Worm (Caenorhabditis elegans): ENCODE data around the gene F53G2.1.

F53G2.1 gene

DNA sequence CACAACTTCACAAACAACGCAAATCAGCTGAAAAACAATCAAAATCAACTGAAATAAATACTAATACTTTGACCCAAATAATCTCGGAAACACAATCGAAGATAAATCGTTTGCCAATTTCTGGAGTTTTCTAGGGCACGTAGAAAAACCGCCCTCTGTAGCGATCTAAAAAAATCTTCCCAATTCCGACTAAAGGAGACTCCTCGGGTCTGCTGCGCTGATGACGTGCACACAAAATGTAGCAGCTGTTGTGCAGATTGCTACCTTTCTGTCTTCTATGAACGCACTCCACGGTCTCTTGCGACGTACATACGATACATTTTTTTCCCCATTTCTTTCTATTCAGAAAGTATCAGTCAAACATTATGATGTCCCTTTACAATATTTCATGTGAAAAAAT is at the start of gene F53G2.1:
F53G2.1 (plus strand) TSS at position 301 of the 400 bp plus-strand sequence.
- TF ChIP-seq unc-55 (GFP tag; optimal IDR thresholded peaks at IDR 0.05), result no peak
- no peak for TF ChIP-seq pqm-1 (tag; optimal IDR thresholded peaks at IDR 0.05)
- TF ChIP-seq ceh-30 (tag; optimal IDR thresholded peaks at IDR 0.05), result no peak
- no peak for TF ChIP-seq fax-1 (tag; optimal IDR thresholded peaks at IDR 0.05)
- no peak for TF ChIP-seq ceh-48 (tag; optimal IDR thresholded peaks at IDR 0.05)
- no peak for TF ChIP-seq elt-2 (tag; optimal IDR thresholded peaks at IDR 0.05)
- TF ChIP-seq tbx-2 (tag; optimal IDR thresholded peaks at IDR 0.05), result no peak
- TF ChIP-seq ceh-19 (GFP tag; optimal IDR thresholded peaks at IDR 0.05), result no peak

ce11 chrII:2438944-2439343 is 49.5 kb upstream of the F53G2.1 start:
- TF ChIP-seq T23F11.4 (GFP tag; optimal IDR thresholded peaks at IDR 0.05), result no peak
- TF ChIP-seq ceh-31 (tag; optimal IDR thresholded peaks at IDR 0.05), result no peak
- no peak for TF ChIP-seq ceh-19 (GFP tag; optimal IDR thresholded peaks at IDR 0.05)
- no peak for TF ChIP-seq elt-4 (tag; optimal IDR thresholded peaks at IDR 0.05)
- TF ChIP-seq nhr-232 (tag; optimal IDR thresholded peaks at IDR 0.05), result no peak
- TF ChIP-seq ceh-6 (GFP tag; optimal IDR thresholded peaks at IDR 0.05), result no peak
- no peak for TF ChIP-seq lim-6 (tag; optimal IDR thresholded peaks at IDR 0.05)
- TF ChIP-seq mec-3 (tag; optimal IDR thresholded peaks at IDR 0.05; ENCODE audit: borderline replicate concordance), result no peak
- no peak for TF ChIP-seq fkh-10 (GFP tag; optimal IDR thresholded peaks at IDR 0.05)
- no peak for TF ChIP-seq ttx-3 (tag; optimal IDR thresholded peaks at IDR 0.05)
- no peak for TF ChIP-seq C38D4.7 (GFP tag; optimal IDR thresholded peaks at IDR 0.05)
- no peak for TF ChIP-seq ceh-24 (tag; optimal IDR thresholded peaks at IDR 0.05)
- TF ChIP-seq ama-1 (optimal IDR thresholded peaks at IDR 0.05), result no peak
- no peak for TF ChIP-seq pat-9 (tag; optimal IDR thresholded peaks at IDR 0.05)
- no peak for TF ChIP-seq ceh-14 (tag; optimal IDR thresholded peaks at IDR 0.05)
- no peak for TF ChIP-seq pqm-1 (tag; optimal IDR thresholded peaks at IDR 0.05)
- no peak for TF ChIP-seq pag-3 (tag; optimal IDR thresholded peaks at IDR 0.05; ENCODE audit: borderline replicate concordance)
- no peak for TF ChIP-seq elt-2 (tag; optimal IDR thresholded peaks at IDR 0.05)

ce11 chrII:2440312-2440711 is 48.2 kb upstream of the F53G2.1 start:
- TF ChIP-seq ttx-3 (tag; optimal IDR thresholded peaks at IDR 0.05) (no peak), sdc-2 (tag; optimal IDR thresholded peaks at IDR 0.05) (no peak), lin-11 (tag; optimal IDR thresholded peaks at IDR 0.05) (no peak), ref-2 (tag; optimal IDR thresholded peaks at IDR 0.05) (no peak), fkh-6 (tag; optimal IDR thresholded peaks at IDR 0.05) (no peak), unc-3 (GFP tag; conservative IDR thresholded peaks at IDR 0.05) (no peak), unc-3 (tag; optimal IDR thresholded peaks at IDR 0.05) (no peak), ahr-1 (tag; optimal IDR thresholded peaks at IDR 0.05) (no peak), pros-1 (tag; optimal IDR thresholded peaks at IDR 0.05) (no peak), pha-2 (tag; optimal IDR thresholded peaks at IDR 0.05) (no peak)

- TF ChIP-seq ceh-6 (GFP tag; optimal IDR thresholded peaks at IDR 0.05), result no peak
These were observed 46.2 kb upstream of the F53G2.1 start for ce11 chrII:2442243-2442642.

DNA sequence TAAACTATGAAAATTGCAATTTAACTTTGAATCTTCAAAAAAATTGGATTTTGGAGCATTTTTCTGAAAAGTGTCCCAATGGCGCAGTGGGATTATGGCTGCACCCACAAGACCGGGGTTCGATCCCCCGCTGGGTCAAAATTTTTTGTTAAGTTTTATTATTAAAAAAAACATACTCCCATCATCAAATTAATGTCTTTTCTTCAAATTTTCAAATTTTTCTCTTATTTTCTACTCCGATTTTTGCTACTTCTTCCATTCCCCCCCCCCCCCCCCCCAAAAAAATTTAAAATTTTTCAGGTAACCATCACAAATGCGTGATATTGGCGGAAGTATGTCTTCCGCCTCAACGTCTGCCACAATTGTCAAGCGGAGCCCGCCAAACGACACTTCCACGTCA is 45.5 kb upstream of the F53G2.1 start, which contains the start of gene vab-19:
vab-19 (plus strand) TSS at position 301 of the 400 bp plus-strand sequence.
- TF ChIP-seq ceh-19 (GFP tag; optimal IDR thresholded peaks at IDR 0.05) (no peak), T23F11.4 (GFP tag; optimal IDR thresholded peaks at IDR 0.05) (no peak), C08G9.2 (tag; optimal IDR thresholded peaks at IDR 0.05) (no peak), ref-2 (tag; optimal IDR thresholded peaks at IDR 0.05) (no peak), pros-1 (tag; optimal IDR thresholded peaks at IDR 0.05) (no peak), unc-42 (tag; optimal IDR thresholded peaks at IDR 0.05) (no peak), ceh-31 (tag; optimal IDR thresholded peaks at IDR 0.05) (no peak), nfya-1 (tag; optimal IDR thresholded peaks at IDR 0.05) (no peak), sdc-2 (tag; optimal IDR thresholded peaks at IDR 0.05) (no peak), ttx-3 (tag; optimal IDR thresholded peaks at IDR 0.05) (no peak), ztf-16 (tag; optimal IDR thresholded peaks at IDR 0.05) (no peak), sox-2 (GFP tag; IDR thresholded peaks at IDR 0.05) (no peak), fkh-6 (tag; optimal IDR thresholded peaks at IDR 0.05) (no peak), zip-5 (tag; optimal IDR thresholded peaks at IDR 0.05) (no peak), hlh-30 (tag; optimal IDR thresholded peaks at IDR 0.05; ENCODE audit: insufficient read depth) (no peak), ceh-45 (GFP tag; IDR thresholded peaks at IDR 0.05) (no peak), syd-9 (tag; optimal IDR thresholded peaks at IDR 0.05) (no peak), pha-4 (tag; optimal IDR thresholded peaks at IDR 0.05) (no peak), K02D7.2 (tag; optimal IDR thresholded peaks at IDR 0.05) (no peak)

All from whole organism, late embryonic.